Worm (Caenorhabditis elegans) whole organism, L3 larva: ENCODE data around the gene K10G9.2.

Source experiments
- R02D3.7 ChIP-seq: fragments of 150-350 bp; optimal IDR thresholded peaks from 2 replicates; lab custom pipeline; 2014; ENCODE audit warnings: missing biosample characterization, missing genetic modification characterization
- egl-27 ChIP-seq: sonication (generic microtip); optimal IDR thresholded peaks from 4 replicates; lab custom pipeline; 2017; ENCODE audit warnings: missing biosample characterization, missing genetic modification reagents, missing genetic modification characterization
- elt-2 ChIP-seq: sonication (generic microtip); optimal IDR thresholded peaks from 2 replicates; lab custom pipeline; 2016; ENCODE audit warnings: missing genetic modification reagents, mild to moderate bottlenecking, missing genetic modification characterization, missing compliant biosample characterization
- lin-39 ChIP-seq: fragments of 150-350 bp; optimal IDR thresholded peaks from 2 replicates; lab custom pipeline; 2018; ENCODE audit warnings: missing biosample characterization, missing genetic modification reagents, missing genetic modification characterization
- mml-1 ChIP-seq: fragments of 150-350 bp; sonication (generic microtip); optimal IDR thresholded peaks from 3 replicates; lab custom pipeline; 2014; ENCODE audit warnings: missing biosample characterization, missing genetic modification characterization
- nfya-1 ChIP-seq: sonication (generic microtip); optimal IDR thresholded peaks from 2 replicates; lab custom pipeline; 2017; ENCODE audit warnings: missing genetic modification characterization, mild to moderate bottlenecking, missing compliant biosample characterization, antibody characterized with exemption, moderate library complexity; ENCODE audit not compliant: insufficient read depth
- nhr-237 ChIP-seq: fragments of 150-350 bp; optimal IDR thresholded peaks from 2 replicates; lab custom pipeline; 2014; ENCODE audit warnings: missing biosample characterization, missing genetic modification characterization
- ztf-4 ChIP-seq: fragments of 150-350 bp; optimal IDR thresholded peaks from 2 replicates; lab custom pipeline; 2014; ENCODE audit warnings: missing biosample characterization, missing genetic modification characterization

DNA sequence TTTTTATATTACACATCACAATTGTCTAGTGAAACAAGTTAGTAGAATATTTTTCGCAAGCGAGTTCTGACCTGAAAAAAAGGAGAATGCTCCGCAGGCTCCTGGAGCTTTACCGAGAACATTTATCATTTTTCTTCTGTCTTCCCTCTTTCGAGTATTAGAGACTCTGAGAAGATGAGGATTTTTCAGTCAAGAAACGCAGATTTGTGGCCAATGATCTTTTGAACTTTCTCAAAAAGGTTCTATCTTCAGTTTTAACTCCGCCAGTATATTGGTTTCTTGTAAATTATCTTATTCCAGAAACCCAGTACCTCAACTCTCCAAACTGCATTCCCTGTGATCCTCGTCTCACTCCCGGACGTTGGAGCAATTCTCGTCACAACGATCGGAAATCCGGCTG, at the start of gene K10G9.2:
- TF ChIP-seq egl-27 (tag; lab: Kevin White, UChicago) (no peak), R02D3.7 (tag; lab: Kevin White, UChicago) (no peak), elt-2 (no peak), mml-1 (no peak), nhr-237 (tag; lab: Kevin White, UChicago) (no peak), lin-39 (tag; lab: Kevin White, UChicago) (no peak), nfya-1 (tag; lab: Kevin White, UChicago) (no peak), ztf-4 (no peak)
